Fruit fly (Drosophila melanogaster) whole organism, embryonic: ENCODE data around the gene CG13476.
A peak's percentile ranks its signal among the peaks of the same experiment; 100 is the strongest.

ENCODE experiments used
- CG10654 ChIP-seq: fragments of 200-800 bp; sonication (Bioruptor generic); optimal IDR thresholded peaks from 2 replicates; lab custom pipeline; 2016; ENCODE audit warnings: missing biosample characterization, missing genetic modification characterization
- CG11247 ChIP-seq: fragments of 200-800 bp; sonication (Bioruptor generic); IDR thresholded peaks from 2 replicates; pipeline ENCODE4 v1.3.6; 2022; ENCODE audit warnings: missing biosample characterization, missing genetic modification characterization
- CG11560 ChIP-seq: fragments of 200-800 bp; sonication (Bioruptor generic); IDR thresholded peaks from 3 replicates; pipeline ENCODE4 v1.3.6; 2022; ENCODE audit warnings: missing biosample characterization, missing genetic modification characterization
- CG15479 ChIP-seq: fragments of 200-800 bp; sonication (Bioruptor generic); optimal IDR thresholded peaks from 3 replicates; lab custom pipeline; 2019; ENCODE audit warnings: missing biosample characterization, mild to moderate bottlenecking, missing genetic modification characterization, moderate library complexity
- CG1603 ChIP-seq: fragments of 200-800 bp; sonication (Bioruptor generic); optimal IDR thresholded peaks from 2 replicates; lab custom pipeline; 2019; ENCODE audit warnings: missing biosample characterization, mild to moderate bottlenecking, missing genetic modification characterization, moderate library complexity
- CG18476 ChIP-seq: fragments of 200-800 bp; sonication (Bioruptor generic); optimal IDR thresholded peaks from 2 replicates; lab custom pipeline; 2016; ENCODE audit warnings: missing biosample characterization, mild to moderate bottlenecking, missing genetic modification characterization
- CG18764 ChIP-seq: fragments of 200-800 bp; sonication (Bioruptor generic); optimal IDR thresholded peaks from 3 replicates; lab custom pipeline; 2016; ENCODE audit warnings: missing biosample characterization, missing genetic modification characterization
- CG2120 ChIP-seq: fragments of 200-800 bp; sonication (Bioruptor generic); optimal IDR thresholded peaks from 3 replicates; lab custom pipeline; 2016; ENCODE audit warnings: missing biosample characterization, missing genetic modification characterization
- CG30020 ChIP-seq: fragments of 200-800 bp; optimal IDR thresholded peaks from 2 replicates; lab custom pipeline; 2019; ENCODE audit warnings: missing biosample characterization, mild to moderate bottlenecking, missing genetic modification characterization, moderate library complexity
- CG31441 ChIP-seq: fragments of 200-800 bp; sonication (Bioruptor generic); IDR thresholded peaks from 2 replicates; pipeline ENCODE4 v1.3.6; 2022; ENCODE audit warnings: missing biosample characterization, missing genetic modification characterization
- CG3838 ChIP-seq: fragments of 200-800 bp; sonication (Bioruptor generic); optimal IDR thresholded peaks from 3 replicates; lab custom pipeline; 2016; ENCODE audit warnings: missing biosample characterization, missing genetic modification characterization
- CG43689 ChIP-seq: fragments of 200-800 bp; sonication (Bioruptor generic); IDR thresholded peaks from 2 replicates; pipeline ENCODE4 v1.3.6; 2022; ENCODE audit warnings: missing biosample characterization, missing genetic modification characterization
- CG4404 ChIP-seq: fragments of 200-800 bp; sonication (Bioruptor generic); IDR thresholded peaks from 2 replicates; pipeline ENCODE4 v1.3.6; 2022; ENCODE audit warnings: missing biosample characterization, missing genetic modification characterization
- CG4730 ChIP-seq: fragments of 200-800 bp; sonication (Bioruptor generic); IDR thresholded peaks from 2 replicates; pipeline ENCODE4 v1.3.6; 2022; ENCODE audit warnings: missing biosample characterization, missing genetic modification characterization
- CG7372 ChIP-seq: fragments of 200-800 bp; sonication (Bioruptor generic); IDR thresholded peaks from 2 replicates; pipeline ENCODE4 v1.3.6; 2022; ENCODE audit warnings: missing biosample characterization, missing genetic modification characterization
- CG8765 ChIP-seq: fragments of 200-800 bp; sonication (Bioruptor generic); IDR thresholded peaks from 2 replicates; pipeline ENCODE4 v1.3.6; 2022; ENCODE audit warnings: missing biosample characterization, missing genetic modification characterization
- CG8924 ChIP-seq: fragments of 200-800 bp; optimal IDR thresholded peaks from 3 replicates; lab custom pipeline; 2019; ENCODE audit warnings: missing biosample characterization, mild to moderate bottlenecking, missing genetic modification characterization, moderate library complexity
- CG8944 ChIP-seq: fragments of 200-800 bp; sonication (Bioruptor generic); optimal IDR thresholded peaks from 3 replicates; lab custom pipeline; 2016; ENCODE audit warnings: missing biosample characterization, missing genetic modification characterization
- Dbx ChIP-seq: fragments of 200-800 bp; sonication (Bioruptor generic); IDR thresholded peaks from 3 replicates; pipeline ENCODE4 v1.3.6; 2022; ENCODE audit warnings: missing biosample characterization, missing genetic modification characterization
- Dp ChIP-seq: fragments of 200-800 bp; sonication (Bioruptor generic); optimal IDR thresholded peaks from 2 replicates; lab custom pipeline; 2018; ENCODE audit warnings: missing biosample characterization, mild to moderate bottlenecking, missing genetic modification characterization, moderate library complexity
- Fer3 ChIP-seq: fragments of 200-800 bp; sonication (Bioruptor generic); optimal IDR thresholded peaks from 2 replicates; lab custom pipeline; 2018; ENCODE audit warnings: missing biosample characterization, mild to moderate bottlenecking, missing genetic modification characterization, moderate library complexity
- HLH4C ChIP-seq: fragments of 200-800 bp; sonication (Bioruptor generic); IDR thresholded peaks from 3 replicates; pipeline ENCODE4 v1.3.6; 2022; ENCODE audit warnings: missing biosample characterization, missing genetic modification characterization; ENCODE audit not compliant: partially characterized antibody
- HLHmδ ChIP-seq: fragments of 200-800 bp; sonication (Bioruptor generic); optimal IDR thresholded peaks from 2 replicates; lab custom pipeline; 2018; ENCODE audit warnings: missing biosample characterization, mild to moderate bottlenecking, missing genetic modification characterization, moderate library complexity
- Hr51 ChIP-seq, 2 experiments: fragments of 200-800 bp; sonication (Bioruptor generic); optimal IDR thresholded peaks; 2 replicates in 1 of 2; 3 replicates in 1 of 2; lab custom pipeline; 2016 to 2018; ENCODE audit warnings: missing biosample characterization in 2 of 2, missing genetic modification characterization in 2 of 2, mild to moderate bottlenecking in 1 of 2, moderate library complexity in 1 of 2
- Lpt ChIP-seq: fragments of >200 bp; optimal IDR thresholded peaks from 2 replicates; lab custom pipeline; 2018; ENCODE audit warnings: missing biosample characterization, missing genetic modification characterization
- MTF-1 ChIP-seq: fragments of 200-800 bp; sonication (Bioruptor generic); optimal IDR thresholded peaks from 2 replicates; lab custom pipeline; 2018; ENCODE audit warnings: missing biosample characterization, mild to moderate bottlenecking, missing genetic modification characterization, borderline replicate concordance
- Nf-YB ChIP-seq: fragments of 200-800 bp; sonication (Bioruptor generic); optimal IDR thresholded peaks from 3 replicates; lab custom pipeline; 2019; ENCODE audit warnings: missing biosample characterization, mild to moderate bottlenecking, missing genetic modification characterization, moderate library complexity
- Rx ChIP-seq: fragments of 200-800 bp; sonication (Bioruptor generic); IDR thresholded peaks from 2 replicates; pipeline ENCODE4 v1.3.6; 2022; ENCODE audit warnings: missing biosample characterization, missing genetic modification characterization
- Sox102F ChIP-seq: fragments of 200-800 bp; sonication (Bioruptor generic); optimal IDR thresholded peaks from 2 replicates; lab custom pipeline; 2018; ENCODE audit warnings: missing biosample characterization, mild to moderate bottlenecking, missing genetic modification characterization, moderate library complexity
- Ssrp ChIP-seq: fragments of 200-800 bp; sonication (Bioruptor generic); optimal IDR thresholded peaks from 2 replicates; lab custom pipeline; 2018; ENCODE audit warnings: missing biosample characterization, mild to moderate bottlenecking, missing genetic modification characterization, moderate library complexity
- ap ChIP-seq: fragments of 200-800 bp; sonication (Bioruptor generic); IDR thresholded peaks from 2 replicates; pipeline ENCODE4 v1.3.6; 2022; ENCODE audit warnings: missing biosample characterization, missing genetic modification characterization
- crp ChIP-seq, 2 experiments: fragments of 200-800 bp; sonication (Bioruptor generic); optimal IDR thresholded peaks; 2 replicates in 1 of 2; 3 replicates in 1 of 2; lab custom pipeline; 2017; ENCODE audit warnings: missing biosample characterization in 2 of 2, missing genetic modification characterization in 2 of 2, mild to moderate bottlenecking in 1 of 2, moderate library complexity in 1 of 2
- cwo ChIP-seq: fragments of 200-800 bp; sonication (Bioruptor generic); optimal IDR thresholded peaks from 3 replicates; lab custom pipeline; 2017; ENCODE audit warnings: missing biosample characterization, missing genetic modification characterization, mild to moderate bottlenecking, moderate library complexity, missing genetic modification reagents
- dan ChIP-seq: fragments of 200-800 bp; sonication (Bioruptor generic); IDR thresholded peaks from 2 replicates; pipeline ENCODE4 v1.3.6; 2022; ENCODE audit warnings: missing biosample characterization, missing genetic modification characterization
- gfzf ChIP-seq: fragments of 200-800 bp; sonication (Bioruptor generic); optimal IDR thresholded peaks from 2 replicates; lab custom pipeline; 2016; ENCODE audit warnings: missing biosample characterization, mild to moderate bottlenecking, missing genetic modification characterization, moderate library complexity
- grau ChIP-seq: fragments of 200-800 bp; optimal IDR thresholded peaks from 3 replicates; lab custom pipeline; 2019; ENCODE audit warnings: missing biosample characterization, mild to moderate bottlenecking, missing genetic modification characterization, moderate library complexity
- gro ChIP-seq: fragments of 200-800 bp; sonication (Bioruptor generic); optimal IDR thresholded peaks from 2 replicates; lab custom pipeline; 2016; ENCODE audit warnings: missing biosample characterization, missing genetic modification characterization
- gsb-n ChIP-seq: fragments of 200-800 bp; sonication (Bioruptor generic); optimal IDR thresholded peaks from 3 replicates; lab custom pipeline; 2018; ENCODE audit warnings: missing biosample characterization, mild to moderate bottlenecking, missing genetic modification characterization
- hbn ChIP-seq: fragments of 200-800 bp; sonication (Bioruptor generic); IDR thresholded peaks from 2 replicates; pipeline ENCODE4 v1.3.6; 2022; ENCODE audit warnings: missing biosample characterization, missing genetic modification characterization; ENCODE audit not compliant: partially characterized antibody
- hkb ChIP-seq, 2 experiments: fragments of 200-800 bp in 1 of 2; fragments of >200 bp in 1 of 2; sonication (Bioruptor generic) in 1 of 2; IDR thresholded peaks in 1 of 2; optimal IDR thresholded peaks in 1 of 2; 2 replicates each; pipeline versions ENCODE4 v1.3.6 to Lab custom; 2017 to 2022; ENCODE audit warnings: missing biosample characterization in 1 of 2, missing genetic modification characterization in 1 of 2
- lilli ChIP-seq: fragments of 200-800 bp; sonication (Bioruptor generic); optimal IDR thresholded peaks from 3 replicates; lab custom pipeline; 2016; ENCODE audit warnings: missing biosample characterization, missing genetic modification characterization
- mirr ChIP-seq: fragments of 200-800 bp; sonication (Bioruptor generic); optimal IDR thresholded peaks from 3 replicates; lab custom pipeline; 2018; ENCODE audit warnings: missing biosample characterization, mild to moderate bottlenecking, missing genetic modification characterization
- p53 ChIP-seq: fragments of 200-800 bp; sonication (Bioruptor generic); optimal IDR thresholded peaks from 2 replicates; lab custom pipeline; 2016; ENCODE audit warnings: missing biosample characterization, missing genetic modification characterization
- peb ChIP-seq: fragments of 200-800 bp; sonication (Bioruptor generic); IDR thresholded peaks from 2 replicates; pipeline ENCODE4 v1.3.6; 2022; ENCODE audit warnings: missing biosample characterization, missing genetic modification characterization
- prd ChIP-seq, 3 experiments: fragments of >200 bp in 2 of 3; fragments of 200-800 bp in 1 of 3; sonication (Bioruptor generic) in 1 of 3; optimal IDR thresholded peaks in 2 of 3; IDR thresholded peaks in 1 of 3; 2 replicates in 2 of 3; 3 replicates in 1 of 3; pipeline versions ENCODE4 v1.3.6 to Lab custom; 2017 to 2022; ENCODE audit warnings: missing biosample characterization in 1 of 3, missing genetic modification characterization in 1 of 3
- row ChIP-seq: fragments of 200-800 bp; sonication (Bioruptor generic); IDR thresholded peaks from 3 replicates; pipeline ENCODE4 v1.3.6; 2022; ENCODE audit warnings: missing biosample characterization, missing genetic modification characterization
- run ChIP-seq: fragments of 200-800 bp; sonication (Bioruptor generic); optimal IDR thresholded peaks from 3 replicates; lab custom pipeline; 2018; ENCODE audit warnings: missing biosample characterization, mild to moderate bottlenecking, missing genetic modification characterization
- sens ChIP-seq: fragments of 200-800 bp; sonication (Bioruptor generic); peaks from one replicate; lab custom pipeline; 2016; ENCODE audit warnings: missing biosample characterization, missing genetic modification characterization
- sisA ChIP-seq: fragments of 200-800 bp; sonication (Bioruptor generic); IDR thresholded peaks from 2 replicates; pipeline ENCODE4 v1.3.6; 2022; ENCODE audit warnings: missing biosample characterization, missing genetic modification characterization
- z ChIP-seq: fragments of 200-800 bp; sonication (Bioruptor generic); IDR thresholded peaks from 3 replicates; pipeline ENCODE4 v1.3.6; 2022; ENCODE audit warnings: missing biosample characterization, missing genetic modification characterization

Gene CG13476

DNA sequence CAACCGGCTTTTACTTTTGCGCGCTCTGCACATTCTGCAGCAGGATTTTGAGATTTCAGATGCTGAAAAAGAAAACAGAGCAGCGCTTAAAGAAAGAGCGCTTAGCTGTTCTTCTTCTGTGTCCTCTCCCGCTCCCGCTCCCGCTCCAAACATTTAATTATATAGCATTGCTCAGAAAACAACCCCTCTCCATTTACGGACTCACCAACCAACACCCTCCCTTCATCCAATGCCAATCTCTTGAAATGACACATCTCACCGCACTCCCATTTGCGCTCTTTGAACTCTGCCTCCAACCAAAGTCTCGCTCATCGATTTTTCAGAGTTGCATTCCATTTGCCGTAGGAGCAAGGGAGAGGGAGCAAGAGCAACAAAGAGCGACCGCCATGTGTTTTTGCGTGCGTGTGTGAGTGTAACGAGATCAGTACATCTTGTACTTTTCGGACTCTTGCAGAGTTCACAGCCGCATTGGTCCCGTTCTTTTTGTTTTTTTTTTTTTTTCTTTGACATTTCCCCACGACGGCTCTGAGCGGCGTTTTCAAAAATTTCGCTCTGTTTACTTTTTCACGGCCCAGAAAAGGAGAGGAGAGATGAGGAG, 49.9 kb downstream of the CG13476 start (continued):
- TF ChIP-seq CG8765 (no peak), crp (GFP tag; optimal IDR thresholded peaks at IDR 0.05; lab: Kevin White, UChicago) (no peak), CG10654 (GFP tag; lab: Kevin White, UChicago) (no peak), Nf-YB (GFP tag; lab: Kevin White, UChicago) (peak; percentile 0), gsb-n (tag; lab: Kevin White, UChicago) (no peak), CG7372 (no peak), p53 (GFP tag; lab: Kevin White, UChicago) (no peak), CG11560 (tag; lab: Robert Waterston, UW) (no peak), HLHmδ (GFP tag; lab: Kevin White, UChicago) (peak; percentile 11), prd (optimal IDR thresholded peaks at IDR 0.05; lab: Kevin White, UChicago) (no peak), prd (GFP tag; IDR thresholded peaks at IDR 0.05; lab: Robert Waterston, UW) (no peak), z (GFP tag; lab: Robert Waterston, UW) (peak; percentile 71; the same call in 2 of the 3 replicates), grau (tag; lab: Kevin White, UChicago) (no peak), MTF-1 (no peak), CG30020 (tag; lab: Kevin White, UChicago) (no peak), Hr51 (GFP tag; optimal IDR thresholded peaks at IDR 0.05; lab: Kevin White, UChicago) (no peak), gfzf (GFP tag; lab: Kevin White, UChicago) (no peak), Dp (GFP tag; lab: Kevin White, UChicago) (no peak), cwo (GFP tag; lab: Kevin White, UChicago) (no peak), lilli (no peak), mirr (no peak), HLH4C (GFP tag; lab: Robert Waterston, UW) (peak; percentile 46; the same call in 1 of the 3 replicates), hbn (GFP tag; lab: Robert Waterston, UW) (no peak; the same call in 1 of the 2 replicates), CG3838 (no peak), CG1603 (tag; lab: Kevin White, UChicago) (no peak), ap (GFP tag; lab: Robert Waterston, UW) (no peak), Rx (GFP tag; lab: Robert Waterston, UW) (no peak), Sox102F (GFP tag; lab: Kevin White, UChicago) (no peak), hkb (optimal IDR thresholded peaks at IDR 0.05; lab: Kevin White, UChicago) (no peak), hkb (GFP tag; IDR thresholded peaks at IDR 0.05; lab: Robert Waterston, UW) (no peak; the same call in 1 of the 2 replicates), CG8944 (GFP tag; lab: Kevin White, UChicago) (no peak), peb (GFP tag; lab: Robert Waterston, UW) (no peak), sens (peak; percentile 85), CG43689 (GFP tag; lab: Robert Waterston, UW) (no peak), Fer3 (tag; lab: Kevin White, UChicago) (no peak), CG18476 (GFP tag; lab: Kevin White, UChicago) (no peak), gro (GFP tag; lab: Kevin White, UChicago) (no peak), CG2120 (GFP tag; lab: Kevin White, UChicago) (no peak), CG11247 (GFP tag; lab: Robert Waterston, UW) (no peak), sisA (GFP tag; lab: Robert Waterston, UW) (no peak), run (tag; lab: Kevin White, UChicago) (no peak), CG31441 (GFP tag; lab: Robert Waterston, UW) (no peak), CG4730 (no peak), row (no peak), dan (GFP tag; lab: Robert Waterston, UW) (no peak), CG8924 (tag; lab: Kevin White, UChicago) (no peak), CG18764 (GFP tag; lab: Kevin White, UChicago) (no peak), CG15479 (no peak), Lpt (GFP tag; lab: Kevin White, UChicago) (no peak), Ssrp (tag; lab: Kevin White, UChicago) (no peak), Dbx (GFP tag; lab: Robert Waterston, UW) (0 out of 3 replicates have a peak, but pooled peaks have one; percentile 6), CG4404 (no peak)
